Fruit fly (Drosophila melanogaster): ENCODE measurements around the gene Atg8a.

Gene Atg8a

DNA sequence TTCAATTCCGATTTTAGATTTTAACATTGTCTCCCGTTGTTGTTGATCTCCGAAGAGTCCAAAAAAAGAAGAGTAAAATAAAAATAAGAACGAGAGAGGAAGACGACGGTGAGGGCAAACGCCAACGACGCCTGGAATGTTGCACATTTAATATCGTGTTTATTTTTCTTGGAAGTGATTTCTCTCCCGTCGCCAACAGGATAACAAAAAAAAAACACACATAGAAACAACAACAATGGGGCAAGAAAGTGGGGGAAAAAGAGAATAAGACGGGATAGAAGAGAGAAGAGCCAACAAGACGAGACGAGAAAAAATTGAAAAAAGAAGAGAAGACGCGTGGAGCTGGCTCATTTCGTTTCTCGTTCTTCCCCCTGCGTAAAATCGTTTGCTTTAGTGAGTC lies 32.9 kb upstream of the Atg8a start:
- no peak for TF ChIP-seq ttk (optimal IDR thresholded peaks at IDR 0.05)
- no peak for TF ChIP-seq h (optimal IDR thresholded peaks at IDR 0.05)
- no peak for TF ChIP-seq psq (optimal IDR thresholded peaks at IDR 0.05)

DNA sequence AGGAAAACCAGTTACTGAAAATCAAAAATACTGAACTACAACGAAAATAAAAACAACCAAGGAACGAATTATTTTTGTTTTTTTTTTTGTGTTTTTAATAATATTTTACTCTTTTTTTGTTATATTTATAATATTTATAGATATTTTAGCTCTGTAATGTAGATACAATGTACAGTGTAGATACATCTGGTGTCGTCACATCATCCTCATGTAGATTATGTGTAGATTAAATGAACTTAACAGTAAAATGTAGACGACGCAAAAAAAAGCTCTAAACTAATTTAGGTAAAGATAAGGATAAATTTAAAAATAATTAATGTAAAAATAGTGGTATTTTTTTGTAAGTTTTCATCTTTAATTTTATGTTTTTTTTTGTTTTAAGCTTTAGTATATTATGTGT lies 21.1 kb upstream of the Atg8a start:
- no peak for TF ChIP-seq Sin3A (optimal IDR thresholded peaks at IDR 0.05)
- TF ChIP-seq Myc (optimal IDR thresholded peaks at IDR 0.05), result no peak
- no peak for TF ChIP-seq ttk (optimal IDR thresholded peaks at IDR 0.05)
- TF ChIP-seq psq (optimal IDR thresholded peaks at IDR 0.05), result no peak
- no peak for TF ChIP-seq insv (optimal IDR thresholded peaks at IDR 0.05)
- TF ChIP-seq h (optimal IDR thresholded peaks at IDR 0.05), result no peak

DNA sequence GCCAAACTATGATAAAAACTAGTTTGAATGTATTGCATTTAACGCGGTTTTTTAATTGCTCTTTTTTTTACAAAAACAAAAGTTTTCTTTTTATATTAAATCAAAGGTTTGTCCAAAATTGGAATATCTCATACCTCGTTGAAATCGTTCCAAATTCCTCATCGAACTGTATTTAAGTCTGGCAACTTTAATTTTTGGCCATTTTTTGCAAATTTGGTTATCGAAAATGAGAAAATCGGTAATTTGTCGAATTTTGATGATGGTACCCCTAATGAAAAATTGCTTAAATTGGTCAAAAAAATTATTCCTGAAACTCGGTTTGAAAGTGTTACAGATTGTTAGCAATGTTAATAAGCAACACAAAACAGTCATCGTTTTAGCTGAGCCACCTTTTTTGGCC lies 19.2 kb upstream of the Atg8a start:
- no peak for TF ChIP-seq Sin3A (optimal IDR thresholded peaks at IDR 0.05)
- no peak for TF ChIP-seq h (optimal IDR thresholded peaks at IDR 0.05)
- no peak for TF ChIP-seq insv (optimal IDR thresholded peaks at IDR 0.05)
- no peak for TF ChIP-seq psq (optimal IDR thresholded peaks at IDR 0.05)
- no peak for TF ChIP-seq Myc (optimal IDR thresholded peaks at IDR 0.05)
- no peak for TF ChIP-seq ttk (optimal IDR thresholded peaks at IDR 0.05)

DNA sequence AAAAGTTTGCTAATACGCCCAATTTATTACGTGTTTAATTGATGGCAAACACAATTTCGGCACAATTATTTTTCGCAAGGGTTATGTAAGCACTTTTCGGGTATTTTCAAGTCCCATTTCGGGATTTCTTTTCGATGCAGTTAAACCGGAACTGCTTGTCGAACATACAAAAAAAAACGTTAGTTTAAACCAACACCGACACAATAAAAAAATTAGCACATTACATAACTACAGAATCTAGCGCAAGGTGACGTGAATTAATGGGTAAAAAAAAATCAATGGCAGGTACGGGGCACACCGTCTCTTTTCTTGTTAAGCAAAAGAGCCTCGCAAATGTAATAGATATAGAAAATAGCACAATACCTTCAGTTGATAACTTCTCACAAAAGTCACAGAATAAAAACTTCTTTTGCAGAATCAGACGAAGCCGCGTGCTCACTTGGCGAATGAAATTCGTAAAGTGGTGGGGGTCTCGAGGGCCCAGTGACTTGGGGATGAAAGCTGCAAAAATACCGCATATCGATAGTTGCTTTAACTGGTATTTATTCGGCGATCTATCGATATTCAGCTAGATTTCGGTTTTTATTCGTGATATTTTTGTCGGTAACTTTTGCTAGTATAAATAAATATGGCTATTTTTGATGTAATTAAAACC lies 18.4 kb upstream of the Atg8a start, which contains the start of the genes Ant2 and sesB:
Gene Ant2 (minus strand): TSS at position 465 of the 655 bp plus-strand sequence.
Gene sesB (minus strand): TSS at position 516 of the 655 bp plus-strand sequence.
- TF ChIP-seq Sin3A (optimal IDR thresholded peaks at IDR 0.05), result no peak
- no peak for TF ChIP-seq insv (optimal IDR thresholded peaks at IDR 0.05)
- TF ChIP-seq psq (optimal IDR thresholded peaks at IDR 0.05), result no peak
- no peak for TF ChIP-seq h (optimal IDR thresholded peaks at IDR 0.05)
- no peak for TF ChIP-seq Myc (optimal IDR thresholded peaks at IDR 0.05)
- no peak for TF ChIP-seq ttk (optimal IDR thresholded peaks at IDR 0.05)

DNA sequence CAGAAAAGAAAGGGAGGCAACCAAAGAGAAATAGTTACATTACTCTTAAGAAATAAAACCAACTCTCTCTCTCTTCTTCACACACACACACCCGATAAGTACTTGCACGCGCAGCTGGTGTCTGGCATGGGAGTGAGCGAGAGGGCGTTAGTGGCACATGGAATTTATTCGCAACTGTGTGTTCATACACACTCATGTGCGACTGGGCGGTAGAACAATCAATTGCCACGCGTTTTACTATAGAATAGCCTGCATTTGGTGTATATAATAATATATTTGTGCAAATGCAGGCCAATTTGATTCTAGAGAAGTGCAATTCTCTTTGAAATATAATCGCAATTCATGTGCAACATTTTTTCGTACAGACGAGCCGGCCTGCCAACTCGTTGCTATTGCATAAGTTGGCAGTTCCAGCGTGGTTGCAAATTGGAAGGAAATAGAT lies 17.8 kb upstream of the Atg8a start:
- TF ChIP-seq insv (optimal IDR thresholded peaks at IDR 0.05) (no peak), Sin3A (optimal IDR thresholded peaks at IDR 0.05) (no peak), Myc (optimal IDR thresholded peaks at IDR 0.05) (no peak), psq (optimal IDR thresholded peaks at IDR 0.05) (no peak), h (optimal IDR thresholded peaks at IDR 0.05) (no peak), ttk (optimal IDR thresholded peaks at IDR 0.05) (no peak)

DNA sequence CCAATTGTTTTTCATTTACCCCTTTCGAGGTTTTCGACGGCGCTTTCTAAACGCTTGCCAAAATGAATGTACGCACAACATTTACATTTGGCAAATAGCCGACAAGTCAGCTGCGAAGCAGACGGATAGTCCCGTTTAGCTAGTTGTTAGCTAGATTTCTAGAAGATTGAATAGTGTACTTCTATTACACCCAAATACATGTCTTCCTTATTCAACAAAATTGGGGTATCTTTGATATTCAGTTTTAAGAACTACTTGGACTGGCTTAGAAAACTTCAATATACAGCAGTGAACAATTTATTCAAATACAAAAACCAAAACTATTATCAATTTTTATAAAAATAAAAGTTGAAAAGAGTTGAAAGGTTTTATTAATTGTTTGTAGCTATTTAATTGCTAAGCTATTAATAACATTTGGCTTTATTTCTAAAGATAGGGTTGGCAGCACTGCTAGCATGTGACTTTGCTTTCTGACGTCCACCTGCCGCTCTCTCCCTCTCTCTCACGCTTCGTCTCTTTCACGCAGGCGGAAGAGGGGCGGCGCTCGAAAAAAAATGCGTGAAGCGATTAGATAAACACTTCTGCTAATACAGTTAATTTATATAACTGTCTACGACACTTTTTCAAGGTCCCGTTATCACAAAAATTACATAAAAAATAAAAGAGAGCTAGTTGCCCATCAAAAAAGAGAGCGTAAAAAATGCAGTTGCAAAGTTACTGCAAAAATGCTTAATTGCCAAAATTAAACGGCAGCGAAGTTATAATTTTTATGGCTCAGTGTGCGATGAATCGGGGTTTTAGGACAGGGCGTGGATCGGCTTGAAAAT lies 16.9 kb upstream of the Atg8a start:
- TF ChIP-seq psq (optimal IDR thresholded peaks at IDR 0.05) (no peak), Myc (optimal IDR thresholded peaks at IDR 0.05) (no peak), Sin3A (optimal IDR thresholded peaks at IDR 0.05) (no peak), insv (optimal IDR thresholded peaks at IDR 0.05) (no peak), h (optimal IDR thresholded peaks at IDR 0.05) (no peak), ttk (optimal IDR thresholded peaks at IDR 0.05) (no peak)

DNA sequence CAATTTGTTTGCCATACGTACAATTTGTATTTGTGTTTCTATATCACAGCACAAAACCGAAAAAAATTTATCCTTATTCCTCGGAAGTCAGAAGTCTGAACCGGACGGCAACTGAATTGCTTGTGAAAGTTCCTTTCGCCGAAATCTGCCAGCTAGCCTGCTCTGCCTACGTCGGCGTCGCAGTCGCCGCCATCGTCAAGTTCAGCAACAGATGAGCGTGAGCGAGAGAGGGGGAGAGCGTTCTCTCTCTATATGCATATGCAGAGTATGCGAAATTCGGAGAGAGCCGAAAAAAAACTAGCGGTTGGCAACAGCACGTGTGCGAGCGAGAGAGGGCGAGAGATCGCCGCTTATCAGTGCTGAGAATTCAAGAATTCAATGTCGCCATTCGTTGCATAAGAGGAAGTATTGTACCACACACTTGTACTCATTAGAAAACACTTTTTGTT lies 16.2 kb upstream of the Atg8a start:
- no peak for TF ChIP-seq Myc (optimal IDR thresholded peaks at IDR 0.05)
- no peak for TF ChIP-seq ttk (optimal IDR thresholded peaks at IDR 0.05)
- no peak for TF ChIP-seq insv (optimal IDR thresholded peaks at IDR 0.05)
- no peak for TF ChIP-seq Sin3A (optimal IDR thresholded peaks at IDR 0.05)
- no peak for TF ChIP-seq psq (optimal IDR thresholded peaks at IDR 0.05)
- TF ChIP-seq h (optimal IDR thresholded peaks at IDR 0.05), result no peak

DNA sequence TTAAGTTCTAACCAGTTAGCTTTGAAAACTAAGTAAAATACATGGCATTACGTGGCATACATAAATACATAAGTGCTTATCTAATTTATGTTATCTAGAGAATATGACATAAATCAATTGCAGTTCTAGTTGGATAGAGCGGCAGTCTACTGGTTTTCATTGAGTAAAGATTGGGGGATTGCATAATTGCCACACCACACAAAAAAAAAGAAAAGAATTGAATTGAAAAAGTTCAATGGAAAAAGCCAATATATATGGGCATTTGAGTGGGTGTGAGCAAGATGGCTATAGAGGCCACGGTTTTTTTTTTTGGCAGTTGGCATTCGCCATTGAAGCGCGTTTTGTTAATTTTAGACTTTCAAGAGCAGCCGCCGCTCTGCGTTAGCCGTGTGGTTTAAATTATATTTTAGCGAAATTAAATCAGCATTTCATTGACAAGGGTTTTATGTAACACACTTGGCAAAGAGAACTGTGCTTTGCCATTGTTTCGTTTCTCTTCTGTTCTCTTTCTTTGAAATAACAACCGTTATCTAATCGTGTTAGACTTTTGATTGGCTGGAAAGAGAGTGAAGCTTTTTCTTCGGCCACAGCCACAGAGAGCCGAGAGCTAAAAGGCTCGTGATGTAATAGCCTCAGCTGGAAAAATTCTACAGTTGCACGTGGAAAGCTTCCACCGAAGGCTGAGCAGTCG lies 15.4 kb upstream of the Atg8a start:
- TF ChIP-seq psq (optimal IDR thresholded peaks at IDR 0.05), result no peak
- TF ChIP-seq ttk (optimal IDR thresholded peaks at IDR 0.05), result no peak
- no peak for TF ChIP-seq h (optimal IDR thresholded peaks at IDR 0.05)
- no peak for TF ChIP-seq Sin3A (optimal IDR thresholded peaks at IDR 0.05)
- TF ChIP-seq Myc (optimal IDR thresholded peaks at IDR 0.05), result no peak
- TF ChIP-seq insv (optimal IDR thresholded peaks at IDR 0.05), result no peak

DNA sequence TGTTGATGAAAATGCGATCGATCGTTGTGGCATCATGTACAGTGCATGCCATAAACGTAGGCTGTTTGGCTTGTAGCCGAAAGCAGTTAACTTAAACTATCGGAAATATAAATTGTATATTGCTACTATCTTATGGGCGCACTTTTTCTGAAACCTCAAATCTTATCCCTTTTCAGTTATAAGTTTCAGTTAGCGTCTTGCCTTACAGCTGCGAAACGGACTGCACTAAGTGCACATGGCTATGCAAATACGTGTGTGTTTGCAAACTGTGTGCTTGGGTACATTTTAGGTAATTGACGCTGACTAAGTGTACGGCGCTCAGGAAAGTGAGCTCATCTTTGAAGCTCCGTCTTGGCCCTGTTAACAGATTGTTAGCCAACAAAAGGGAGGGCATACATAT lies 7.6 kb upstream of the Atg8a start:
- TF ChIP-seq Myc (optimal IDR thresholded peaks at IDR 0.05), result no peak
- TF ChIP-seq insv (optimal IDR thresholded peaks at IDR 0.05), result no peak
- TF ChIP-seq ttk (optimal IDR thresholded peaks at IDR 0.05), result no peak
- no peak for TF ChIP-seq h (optimal IDR thresholded peaks at IDR 0.05)
- TF ChIP-seq psq (optimal IDR thresholded peaks at IDR 0.05), result no peak
- TF ChIP-seq Sin3A (optimal IDR thresholded peaks at IDR 0.05), result no peak

DNA sequence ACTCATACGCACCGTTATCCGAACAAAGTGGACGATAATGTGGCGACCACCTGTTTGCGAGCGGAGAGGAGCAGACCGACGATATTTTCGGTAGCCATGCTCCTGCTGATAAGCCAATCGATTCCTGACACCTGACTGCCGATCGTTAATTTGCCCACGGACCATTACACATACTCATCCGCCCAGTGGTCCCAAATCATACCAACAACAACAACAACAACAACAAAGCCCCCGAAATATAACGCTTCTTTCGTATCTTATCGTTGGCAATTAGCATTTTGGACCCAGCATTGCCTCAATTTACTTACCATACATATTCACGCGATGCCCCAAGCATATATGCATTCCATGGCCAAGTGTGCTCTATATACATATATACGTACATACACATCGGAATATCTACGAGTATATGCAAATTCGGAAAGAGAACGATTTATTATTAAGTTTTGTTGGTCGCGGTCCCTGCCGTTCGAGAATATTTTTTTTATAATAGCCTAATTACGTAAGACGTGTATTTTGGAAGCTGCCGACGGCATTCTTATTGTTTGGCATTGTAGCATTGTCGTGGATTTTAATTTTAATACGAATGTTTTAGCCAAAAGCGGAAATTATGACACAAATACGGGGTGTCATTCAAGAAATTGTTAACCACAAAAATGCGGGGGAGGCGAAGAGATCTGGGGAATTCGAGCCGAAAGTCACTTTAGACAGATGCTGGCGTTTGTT lies 7.0 kb upstream of the Atg8a start:
- TF ChIP-seq insv (optimal IDR thresholded peaks at IDR 0.05) (no peak), Sin3A (optimal IDR thresholded peaks at IDR 0.05) (no peak), h (optimal IDR thresholded peaks at IDR 0.05) (no peak), ttk (optimal IDR thresholded peaks at IDR 0.05) (no peak), Myc (optimal IDR thresholded peaks at IDR 0.05) (no peak), psq (optimal IDR thresholded peaks at IDR 0.05) (no peak)

DNA sequence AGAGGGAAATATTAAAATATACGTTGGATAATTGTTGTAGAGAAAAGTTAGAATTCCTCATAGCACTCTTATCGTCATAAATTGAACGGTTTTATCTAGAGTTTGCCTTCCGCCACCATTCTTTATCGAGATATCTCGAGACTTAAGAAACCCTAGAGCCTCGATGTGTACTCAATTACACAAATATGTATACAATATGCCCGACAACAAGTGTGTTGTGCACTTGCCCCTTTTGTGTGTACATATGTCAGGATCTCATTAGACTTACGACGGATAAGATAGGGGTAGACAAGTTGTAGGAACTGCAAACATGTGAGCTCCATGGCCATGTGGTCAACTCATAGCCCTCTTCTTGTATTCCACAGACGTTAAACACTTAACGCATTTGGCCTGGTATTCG lies 5.4 kb upstream of the Atg8a start:
- TF ChIP-seq h (optimal IDR thresholded peaks at IDR 0.05) (no peak), psq (optimal IDR thresholded peaks at IDR 0.05) (no peak), Sin3A (optimal IDR thresholded peaks at IDR 0.05) (no peak), Myc (optimal IDR thresholded peaks at IDR 0.05) (no peak), ttk (optimal IDR thresholded peaks at IDR 0.05) (no peak), insv (optimal IDR thresholded peaks at IDR 0.05) (no peak)
